Fruit fly (Drosophila melanogaster) whole organism, embryonic: ENCODE measurements around the gene klar.

Experiments
- Blimp-1 ChIP-seq: fragments of 200-800 bp; sonication (Bioruptor generic); optimal IDR thresholded peaks from 3 replicates; lab custom pipeline; 2018; ENCODE audit warnings: missing biosample characterization, missing genetic modification characterization, mild to moderate bottlenecking, moderate library complexity, missing genetic modification reagents
- CG10979 ChIP-seq: fragments of 200-800 bp; sonication (Bioruptor generic); optimal IDR thresholded peaks from 2 replicates; lab custom pipeline; 2018; ENCODE audit warnings: missing biosample characterization, mild to moderate bottlenecking, missing genetic modification characterization, moderate library complexity
- CG11456 ChIP-seq: fragments of 200-800 bp; sonication (Bioruptor generic); IDR thresholded peaks from 3 replicates; pipeline ENCODE4 v1.3.6; 2022; ENCODE audit warnings: missing biosample characterization, missing genetic modification characterization
- CG11504 ChIP-seq: fragments of 200-800 bp; sonication (Bioruptor generic); optimal IDR thresholded peaks from 3 replicates; lab custom pipeline; 2019; ENCODE audit warnings: missing biosample characterization, mild to moderate bottlenecking, missing genetic modification characterization, moderate library complexity
- CG12104 ChIP-seq: fragments of 200-800 bp; sonication (Bioruptor generic); optimal IDR thresholded peaks from 3 replicates; lab custom pipeline; 2016; ENCODE audit warnings: missing biosample characterization, missing genetic modification characterization
- CG12769 ChIP-seq: fragments of 200-800 bp; sonication (Bioruptor generic); optimal IDR thresholded peaks from 2 replicates; lab custom pipeline; 2019; ENCODE audit warnings: missing biosample characterization, mild to moderate bottlenecking, missing genetic modification characterization, moderate library complexity
- CG13894 ChIP-seq: fragments of 200-800 bp; sonication (Bioruptor generic); optimal IDR thresholded peaks from 3 replicates; lab custom pipeline; 2018; ENCODE audit warnings: missing biosample characterization, mild to moderate bottlenecking, missing genetic modification characterization, moderate library complexity
- CG14014 ChIP-seq: fragments of 200-800 bp; sonication (Bioruptor generic); IDR thresholded peaks from 2 replicates; pipeline ENCODE4 v1.3.6; 2022; ENCODE audit warnings: missing biosample characterization, missing genetic modification characterization
- CG15269 ChIP-seq: fragments of 200-800 bp; sonication (Bioruptor generic); optimal IDR thresholded peaks from 2 replicates; lab custom pipeline; 2018; ENCODE audit warnings: missing biosample characterization, mild to moderate bottlenecking, missing genetic modification characterization, moderate library complexity
- CG1602 ChIP-seq: fragments of 200-800 bp; sonication (Bioruptor generic); optimal IDR thresholded peaks from 3 replicates; lab custom pipeline; 2016; ENCODE audit warnings: missing biosample characterization, missing genetic modification characterization
- CG1792 ChIP-seq: fragments of 200-800 bp; sonication (Bioruptor generic); optimal IDR thresholded peaks from 2 replicates; lab custom pipeline; 2016; ENCODE audit warnings: missing biosample characterization, missing genetic modification characterization
- CG4707 ChIP-seq: fragments of 200-800 bp; sonication (Bioruptor generic); optimal IDR thresholded peaks from 2 replicates; lab custom pipeline; 2018; ENCODE audit warnings: missing biosample characterization, mild to moderate bottlenecking, missing genetic modification characterization, moderate library complexity
- CG8290 ChIP-seq, 3 experiments: fragments of 200-800 bp; sonication (Bioruptor generic); optimal IDR thresholded peaks; 2 replicates each; lab custom pipeline; 2016 to 2019; ENCODE audit warnings: missing biosample characterization in 3 of 3, missing genetic modification characterization in 3 of 3, mild to moderate bottlenecking in 2 of 3, moderate library complexity in 1 of 3
- D19A ChIP-seq: fragments of 200-800 bp; optimal IDR thresholded peaks from 3 replicates; lab custom pipeline; 2019; ENCODE audit warnings: missing biosample characterization, mild to moderate bottlenecking, missing genetic modification characterization, moderate library complexity
- Dek ChIP-seq: fragments of 200-800 bp; sonication (Bioruptor generic); optimal IDR thresholded peaks from 3 replicates; lab custom pipeline; 2019; ENCODE audit warnings: missing biosample characterization, mild to moderate bottlenecking, missing genetic modification characterization, moderate library complexity
- Fer1 ChIP-seq: fragments of 200-800 bp; sonication (Bioruptor generic); optimal IDR thresholded peaks from 2 replicates; lab custom pipeline; 2017; ENCODE audit warnings: missing biosample characterization, mild to moderate bottlenecking, missing genetic modification characterization
- H15 ChIP-seq: fragments of 200-800 bp; sonication (Bioruptor generic); IDR thresholded peaks from 3 replicates; pipeline ENCODE4 v1.3.6; 2022; ENCODE audit warnings: missing biosample characterization, missing genetic modification characterization
- Hmx ChIP-seq: fragments of 200-800 bp; sonication (Bioruptor generic); optimal IDR thresholded peaks from 2 replicates; lab custom pipeline; 2016; ENCODE audit warnings: missing biosample characterization, missing genetic modification characterization
- Hr39 ChIP-seq: fragments of >200 bp; optimal IDR thresholded peaks from 2 replicates; lab custom pipeline; 2017
- Sry-β ChIP-seq: fragments of 200-800 bp; sonication (Bioruptor generic); optimal IDR thresholded peaks from 2 replicates; lab custom pipeline; 2018; ENCODE audit warnings: missing biosample characterization, mild to moderate bottlenecking, missing genetic modification characterization, moderate library complexity
- Xbp1 ChIP-seq: fragments of 200-800 bp; sonication (Bioruptor generic); optimal IDR thresholded peaks from 3 replicates; lab custom pipeline; 2016; ENCODE audit warnings: missing biosample characterization, mild to moderate bottlenecking, missing genetic modification characterization
- ab ChIP-seq: fragments of 200-800 bp; sonication (Bioruptor generic); optimal IDR thresholded peaks from 2 replicates; lab custom pipeline; 2016; ENCODE audit warnings: missing biosample characterization, missing genetic modification characterization
- bbx ChIP-seq: fragments of 200-800 bp; sonication (Bioruptor generic); IDR thresholded peaks from 2 replicates; pipeline ENCODE4 v1.3.6; 2022; ENCODE audit warnings: missing biosample characterization, missing genetic modification characterization; ENCODE audit not compliant: partially characterized antibody
- caup ChIP-seq: fragments of 200-800 bp; sonication (Bioruptor generic); optimal IDR thresholded peaks from 3 replicates; lab custom pipeline; 2017; ENCODE audit warnings: missing biosample characterization, mild to moderate bottlenecking, missing genetic modification characterization, moderate library complexity; ENCODE audit not compliant: severe bottlenecking
- crol ChIP-seq: fragments of 200-800 bp; sonication (Bioruptor generic); IDR thresholded peaks from 2 replicates; pipeline ENCODE4 v1.3.6; 2022; ENCODE audit warnings: missing biosample characterization, missing genetic modification characterization
- cwo ChIP-seq: fragments of 200-800 bp; sonication (Bioruptor generic); optimal IDR thresholded peaks from 3 replicates; lab custom pipeline; 2017; ENCODE audit warnings: missing biosample characterization, missing genetic modification characterization, mild to moderate bottlenecking, moderate library complexity, missing genetic modification reagents
- dati ChIP-seq: fragments of 200-800 bp; sonication (Bioruptor generic); IDR thresholded peaks from 2 replicates; pipeline ENCODE4 v1.3.6; 2022; ENCODE audit warnings: missing biosample characterization, missing genetic modification characterization
- dysf ChIP-seq: fragments of 200-800 bp; sonication (Bioruptor generic); IDR thresholded peaks from 3 replicates; pipeline ENCODE4 v1.3.6; 2022; ENCODE audit warnings: missing biosample characterization, missing genetic modification characterization
- exex ChIP-seq: fragments of 200-800 bp; sonication (Bioruptor generic); optimal IDR thresholded peaks from 4 replicates; lab custom pipeline; 2018; ENCODE audit warnings: missing biosample characterization, mild to moderate bottlenecking, missing genetic modification characterization, moderate library complexity
- jigr1 ChIP-seq: fragments of 200-800 bp; sonication (Bioruptor generic); IDR thresholded peaks from 3 replicates; pipeline ENCODE4 v1.3.6; 2022; ENCODE audit warnings: missing biosample characterization, missing genetic modification characterization
- klu ChIP-seq: fragments of 200-800 bp; sonication (Bioruptor generic); IDR thresholded peaks from 2 replicates; pipeline ENCODE4 v1.3.6; 2022; ENCODE audit warnings: missing biosample characterization, missing genetic modification characterization
- kni ChIP-seq: fragments of 200-800 bp; sonication (Bioruptor generic); optimal IDR thresholded peaks from 3 replicates; lab custom pipeline; 2017; ENCODE audit warnings: mild to moderate bottlenecking, missing biosample characterization, missing genetic modification reagents, missing genetic modification characterization
- mirr ChIP-seq: fragments of 200-800 bp; sonication (Bioruptor generic); optimal IDR thresholded peaks from 3 replicates; lab custom pipeline; 2018; ENCODE audit warnings: missing biosample characterization, mild to moderate bottlenecking, missing genetic modification characterization
- mld ChIP-seq: fragments of 200-800 bp; sonication (Bioruptor generic); IDR thresholded peaks from 3 replicates; pipeline ENCODE4 v1.3.6; 2022; ENCODE audit warnings: missing biosample characterization, missing genetic modification characterization; ENCODE audit not compliant: partially characterized antibody
- pum ChIP-seq: fragments of 200-800 bp; sonication (Bioruptor generic); optimal IDR thresholded peaks from 2 replicates; lab custom pipeline; 2016; ENCODE audit warnings: missing biosample characterization, missing genetic modification characterization
- ro ChIP-seq: fragments of 200-800 bp; sonication (Bioruptor generic); IDR thresholded peaks from 2 replicates; pipeline ENCODE4 v1.3.6; 2022; ENCODE audit warnings: missing biosample characterization, missing genetic modification characterization
- row ChIP-seq: fragments of 200-800 bp; sonication (Bioruptor generic); IDR thresholded peaks from 3 replicates; pipeline ENCODE4 v1.3.6; 2022; ENCODE audit warnings: missing biosample characterization, missing genetic modification characterization
- sd ChIP-seq: fragments of 200-800 bp; sonication (Bioruptor generic); optimal IDR thresholded peaks from 3 replicates; lab custom pipeline; 2018; ENCODE audit warnings: missing biosample characterization, mild to moderate bottlenecking, missing genetic modification characterization, moderate library complexity
- sima ChIP-seq: fragments of 200-800 bp; sonication (Bioruptor generic); optimal IDR thresholded peaks from 2 replicates; lab custom pipeline; 2016; ENCODE audit warnings: missing biosample characterization, missing genetic modification characterization
- ssp ChIP-seq: fragments of 200-800 bp; sonication (Bioruptor generic); IDR thresholded peaks from 2 replicates; pipeline ENCODE4 v1.3.6; 2022; ENCODE audit warnings: missing biosample characterization, missing genetic modification characterization
- vfl ChIP-seq: fragments of 200-800 bp; sonication (Bioruptor generic); optimal IDR thresholded peaks from 2 replicates; lab custom pipeline; 2016; ENCODE audit warnings: missing biosample characterization, missing genetic modification characterization

klar gene

dm6 chr3L:516948-517599, 23.3 kb downstream of the klar start (continued):
- TF ChIP-seq CG10979 (tag; lab: Kevin White, UChicago): peak; percentile 67
- TF ChIP-seq sima: no peak
- no peak for TF ChIP-seq Sry-β (GFP tag; lab: Kevin White, UChicago)
- TF ChIP-seq ro (GFP tag; lab: Robert Waterston, UW): no peak
- TF ChIP-seq Hmx (GFP tag; lab: Kevin White, UChicago): no peak
- no peak for TF ChIP-seq CG8290 (GFP tag; optimal IDR thresholded peaks at IDR 0.05; lab: Kevin White, UChicago)
- no peak for TF ChIP-seq CG8290 (tag; optimal IDR thresholded peaks at IDR 0.05; lab: Kevin White, UChicago)
- no peak for TF ChIP-seq CG12104
- no peak for TF ChIP-seq Dek
- TF ChIP-seq Xbp1 (GFP tag; lab: Kevin White, UChicago): peak; percentile 6
- no peak for TF ChIP-seq dati (GFP tag; lab: Robert Waterston, UW)
- TF ChIP-seq Hr39 (lab: Kevin White, UChicago): no peak

- TF ChIP-seq Blimp-1 (GFP tag; lab: Kevin White, UChicago): peak; percentile 91
- TF ChIP-seq crol (GFP tag; lab: Robert Waterston, UW): peak; percentile 40; the same call in 1 of the 2 replicates
- no peak for TF ChIP-seq CG4707
Measured at dm6 chr3L:516544-516943, 23.9 kb downstream of the klar start.

- TF ChIP-seq bbx: 0 out of 2 replicates have a peak, but pooled peaks have one; percentile 15
- no peak for TF ChIP-seq CG11456 (GFP tag; lab: Robert Waterston, UW)
Measured at dm6 chr3L:515614-516013, 24.8 kb downstream of the klar start.

- TF ChIP-seq ab (GFP tag; lab: Kevin White, UChicago) (no peak), klu (GFP tag; lab: Robert Waterston, UW) (0 out of 2 replicates have a peak, but pooled peaks have one; percentile 10), cwo (peak; percentile 41), D19A (tag; lab: Kevin White, UChicago) (peak; percentile 63), crol (GFP tag; lab: Robert Waterston, UW) (peak; percentile 85), caup (GFP tag; lab: Kevin White, UChicago) (peak; percentile 48), row (GFP tag; lab: Robert Waterston, UW) (0 out of 3 replicates have a peak, but pooled peaks have one; percentile 11), dysf (GFP tag; lab: Robert Waterston, UW) (0 out of 3 replicates have a peak, but pooled peaks have one; percentile 26), exex (no peak), CG1792 (GFP tag; lab: Kevin White, UChicago) (no peak), mld (GFP tag; lab: Robert Waterston, UW) (no peak), CG14014 (GFP tag; lab: Robert Waterston, UW) (no peak), mirr (GFP tag; lab: Kevin White, UChicago) (peak; percentile 30), vfl (GFP tag; lab: Kevin White, UChicago) (no peak), ssp (GFP tag; lab: Robert Waterston, UW) (no peak), CG15269 (tag; lab: Kevin White, UChicago) (peak; percentile 56), kni (peak; percentile 81), Fer1 (GFP tag; lab: Kevin White, UChicago) (no peak), jigr1 (GFP tag; lab: Robert Waterston, UW) (no peak), CG1602 (no peak), H15 (GFP tag; lab: Robert Waterston, UW) (no peak), sd (tag; lab: Kevin White, UChicago) (peak; percentile 98), CG12769 (tag; lab: Kevin White, UChicago) (peak; percentile 30), CG11504 (tag; lab: Kevin White, UChicago) (peak; percentile 52), CG13894 (tag; lab: Kevin White, UChicago) (peak; percentile 56), pum (GFP tag; lab: Kevin White, UChicago) (no peak)
Measured at dm6 chr3L:513656-514055, 26.8 kb downstream of the klar start.
